Fruit fly (Drosophila melanogaster): ENCODE results near the gene CG7215.

The CG7215 gene

DNA sequence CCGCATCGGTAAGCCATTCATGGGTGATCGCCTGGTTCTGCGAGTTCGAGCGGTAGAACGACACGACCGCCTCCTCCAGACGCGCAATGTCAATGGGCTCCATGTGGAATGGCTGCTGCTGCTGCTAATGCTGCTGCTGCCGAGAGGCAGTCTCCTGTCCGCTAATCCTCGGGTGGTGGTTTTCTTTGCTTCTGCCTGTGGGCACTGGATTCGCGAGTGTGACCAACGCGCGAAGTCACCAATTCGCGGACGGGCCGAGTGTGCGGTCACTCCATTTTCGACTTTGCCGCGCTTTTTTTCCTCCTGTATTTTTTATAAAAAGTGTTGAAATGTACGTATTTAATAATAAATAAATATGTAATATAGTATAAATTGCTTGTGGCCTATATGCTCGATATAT, 16.2 kb upstream of the CG7215 start, which contains the start of gene cdm (continued):
- TF ChIP-seq Hsf (GFP tag; optimal IDR thresholded peaks at IDR 0.05) (no peak), da (GFP tag; optimal IDR thresholded peaks at IDR 0.05) (no peak), prd (optimal IDR thresholded peaks at IDR 0.05) (no peak), prd (GFP tag; IDR thresholded peaks at IDR 0.05) (no peak), sc (optimal IDR thresholded peaks at IDR 0.05) (no peak), sc (GFP tag; optimal IDR thresholded peaks at IDR 0.05) (no peak), chm (GFP tag; IDR thresholded peaks at IDR 0.05) (peak; percentile 52; the same call in 1 of the 2 replicates), bbx (GFP tag; IDR thresholded peaks at IDR 0.05; ENCODE audit: partially characterized antibody) (peak; percentile 16; the same call in 1 of the 2 replicates), MESR4 (GFP tag; optimal IDR thresholded peaks at IDR 0.05) (peak; percentile 94), CG13287 (GFP tag; IDR thresholded peaks at IDR 0.05; ENCODE audit: partially characterized antibody) (0 out of 2 replicates have a peak, but pooled peaks have one; percentile 37), sens (GFP tag) (peak; percentile 20), CG3065 (GFP tag; optimal IDR thresholded peaks at IDR 0.05) (no peak), oc (tag; optimal IDR thresholded peaks at IDR 0.05) (no peak), CG7357 (GFP tag; IDR thresholded peaks at IDR 0.05) (no peak), Scr (GFP tag; IDR thresholded peaks at IDR 0.05; ENCODE audit: partially characterized antibody) (no peak; the same call in 1 of the 2 replicates), CG17568 (GFP tag; optimal IDR thresholded peaks at IDR 0.05) (no peak), Oli (tag; optimal IDR thresholded peaks at IDR 0.05) (no peak), pnt (GFP tag; optimal IDR thresholded peaks at IDR 0.05) (no peak), CG10267 (tag; optimal IDR thresholded peaks at IDR 0.05) (peak; percentile 69), salm (tag; optimal IDR thresholded peaks at IDR 0.05) (no peak), grau (tag; optimal IDR thresholded peaks at IDR 0.05) (no peak), MBD-R2 (GFP tag; IDR thresholded peaks at IDR 0.05) (peak; percentile 87), p53 (GFP tag; optimal IDR thresholded peaks at IDR 0.05) (no peak), Adf1 (GFP tag; IDR thresholded peaks at IDR 0.05) (no peak), pho (GFP tag; optimal IDR thresholded peaks at IDR 0.05) (no peak), ewg (GFP tag; optimal IDR thresholded peaks at IDR 0.05) (peak; percentile 62), mirr (GFP tag; optimal IDR thresholded peaks at IDR 0.05) (no peak), lmd (GFP tag; IDR thresholded peaks at IDR 0.05) (no peak), maf-S (GFP tag; optimal IDR thresholded peaks at IDR 0.05) (no peak), Blimp-1 (GFP tag; optimal IDR thresholded peaks at IDR 0.05) (no peak), tx (GFP tag; optimal IDR thresholded peaks at IDR 0.05) (no peak), CG2116 (GFP tag; optimal IDR thresholded peaks at IDR 0.05) (peak; percentile 27), wek (GFP tag; optimal IDR thresholded peaks at IDR 0.05) (no peak), ara (GFP tag; IDR thresholded peaks at IDR 0.05) (no peak), E2f2 (GFP tag; IDR thresholded peaks at IDR 0.05) (peak; percentile 88), CG1602 (GFP tag; optimal IDR thresholded peaks at IDR 0.05) (no peak), CG32532 (GFP tag; IDR thresholded peaks at IDR 0.05) (no peak), CG15601 (tag; optimal IDR thresholded peaks at IDR 0.05) (no peak), sna (GFP tag; IDR thresholded peaks at IDR 0.05; ENCODE audit: partially characterized antibody) (peak; percentile 27; the same call in 1 of the 2 replicates), exex (tag; optimal IDR thresholded peaks at IDR 0.05) (no peak), NFAT (GFP tag; IDR thresholded peaks at IDR 0.05) (no peak), CG2202 (tag; optimal IDR thresholded peaks at IDR 0.05) (no peak), dan (GFP tag; IDR thresholded peaks at IDR 0.05) (no peak), row (GFP tag; IDR thresholded peaks at IDR 0.05) (peak; percentile 51), Rfx (GFP tag; IDR thresholded peaks at IDR 0.05) (no peak), slp2 (GFP tag; optimal IDR thresholded peaks at IDR 0.05) (no peak), tin (GFP tag; optimal IDR thresholded peaks at IDR 0.05) (no peak), ranshi (GFP tag; IDR thresholded peaks at IDR 0.05) (no peak), Opbp (GFP tag; IDR thresholded peaks at IDR 0.05; ENCODE audit: partially characterized antibody) (peak; percentile 45; the same call in 1 of the 3 replicates), Atf-2 (GFP tag; optimal IDR thresholded peaks at IDR 0.05) (no peak), CG10565 (GFP tag; optimal IDR thresholded peaks at IDR 0.05) (no peak), lab (GFP tag; optimal IDR thresholded peaks at IDR 0.05) (no peak)
